Fruit fly (Drosophila melanogaster): Measurements from ENCODE around the gene CG12111.

- no peak for TF ChIP-seq Hr96 (GFP tag; optimal IDR thresholded peaks at IDR 0.05)
- TF ChIP-seq Crg-1 (GFP tag; optimal IDR thresholded peaks at IDR 0.05) = no peak
- TF ChIP-seq CG11617 (GFP tag; optimal IDR thresholded peaks at IDR 0.05) = no peak
Measured at dm6 chrX:8601165-8601564, 30.4 kb upstream of the CG12111 start.

Data from whole organism, adult.